Fruit fly (Drosophila melanogaster): ENCODE measurements around the gene CG4073.

CG4073 gene

dm6 chr3R:10688835-10689234, 25.8 kb upstream of the CG4073 start (continued):
- TF ChIP-seq jigr1 (GFP tag; IDR thresholded peaks at IDR 0.05) (no peak), CG2120 (GFP tag; optimal IDR thresholded peaks at IDR 0.05) (peak; percentile 79), Abd-B (GFP tag; optimal IDR thresholded peaks at IDR 0.05) (peak; percentile 41), klu (GFP tag; IDR thresholded peaks at IDR 0.05) (0 out of 2 replicates have a peak, but pooled peaks have one; percentile 11), GATAe (GFP tag; conservative IDR thresholded peaks at IDR 0.05) (0 out of 2 replicates have a peak, but pooled peaks have one; percentile 18), CG7963 (GFP tag; IDR thresholded peaks at IDR 0.05; ENCODE audit: partially characterized antibody) (no peak), MBD-R2 (GFP tag; IDR thresholded peaks at IDR 0.05) (peak; percentile 40; the same call in 1 of the 2 replicates), CG2712 (tag; optimal IDR thresholded peaks at IDR 0.05) (peak; percentile 64)

dm6 chr3R:10696371-10696777, 18.2 kb upstream of the CG4073 start, which contains the start of the genes pug, CG14683 and CG46459:
pug (plus strand) TSS chr3R:10696534.
CG14683 (plus strand) TSS chr3R:10696647.
CG46459 (plus strand) TSS chr3R:10696647.
- TF ChIP-seq nmo (GFP tag; optimal IDR thresholded peaks at IDR 0.05) (peak; percentile 63), B-H2 (GFP tag; optimal IDR thresholded peaks at IDR 0.05) (peak; percentile 14), gcm2 (GFP tag; optimal IDR thresholded peaks at IDR 0.05) (no peak), pum (GFP tag; optimal IDR thresholded peaks at IDR 0.05) (peak; percentile 45), CG17802 (tag; optimal IDR thresholded peaks at IDR 0.05) (no peak), HLHmδ (GFP tag; optimal IDR thresholded peaks at IDR 0.05) (no peak), CG3847 (GFP tag; IDR thresholded peaks at IDR 0.05) (peak; percentile 33; the same call in 1 of the 2 replicates), HLH54F (GFP tag; optimal IDR thresholded peaks at IDR 0.05) (peak; percentile 48), zfh2 (GFP tag; optimal IDR thresholded peaks at IDR 0.05) (peak; percentile 60), crp (GFP tag; optimal IDR thresholded peaks at IDR 0.05) (peak in 1 of 2 experiments; percentile 65), Dbx (GFP tag; IDR thresholded peaks at IDR 0.05) (0 out of 3 replicates have a peak, but pooled peaks have one; percentile 53), CG1603 (tag; optimal IDR thresholded peaks at IDR 0.05) (peak; percentile 23), CG9797 (GFP tag; optimal IDR thresholded peaks at IDR 0.05) (no peak), Rfx (GFP tag; IDR thresholded peaks at IDR 0.05) (peak; percentile 63), Mad (GFP tag; optimal IDR thresholded peaks at IDR 0.05) (peak; percentile 41), CG17361 (GFP tag; IDR thresholded peaks at IDR 0.05) (no peak), dm (GFP tag; optimal IDR thresholded peaks at IDR 0.05) (peak; percentile 73), Dll (GFP tag; IDR thresholded peaks at IDR 0.05; ENCODE audit: partially characterized antibody) (peak; percentile 99), CG11695 (GFP tag; IDR thresholded peaks at IDR 0.05) (no peak), Atf6 (GFP tag; IDR thresholded peaks at IDR 0.05) (0 out of 2 replicates have a peak, but pooled peaks have one; percentile 20), Ets65A (GFP tag) (peak; percentile 67), CG9932 (GFP tag; IDR thresholded peaks at IDR 0.05) (peak; percentile 70), CoRest (tag; optimal IDR thresholded peaks at IDR 0.05) (peak; percentile 41), ind (GFP tag; optimal IDR thresholded peaks at IDR 0.05) (peak; percentile 43), CG13287 (GFP tag; IDR thresholded peaks at IDR 0.05; ENCODE audit: partially characterized antibody) (peak; percentile 99), CG15514 (GFP tag; optimal IDR thresholded peaks at IDR 0.05) (peak; percentile 22), CG18011 (GFP tag; optimal IDR thresholded peaks at IDR 0.05) (peak; percentile 2), Ets97D (GFP tag; optimal IDR thresholded peaks at IDR 0.05) (peak; percentile 80), E2f2 (GFP tag; IDR thresholded peaks at IDR 0.05) (peak; percentile 76), Hmx (GFP tag; optimal IDR thresholded peaks at IDR 0.05) (peak; percentile 10), wor (GFP tag; IDR thresholded peaks at IDR 0.05) (no peak), CG31441 (GFP tag; IDR thresholded peaks at IDR 0.05) (no peak), prd (optimal IDR thresholded peaks at IDR 0.05) (no peak), prd (GFP tag; IDR thresholded peaks at IDR 0.05) (peak; percentile 48; the same call in 1 of the 3 replicates), CG12391 (tag; optimal IDR thresholded peaks at IDR 0.05) (peak; percentile 46), tna (GFP tag; IDR thresholded peaks at IDR 0.05; ENCODE audit: partially characterized antibody) (peak; percentile 93), HLH4C (GFP tag; IDR thresholded peaks at IDR 0.05; ENCODE audit: partially characterized antibody) (peak; percentile 95), Hmr (GFP tag; optimal IDR thresholded peaks at IDR 0.05) (peak; percentile 6), CG9876 (GFP tag; optimal IDR thresholded peaks at IDR 0.05) (peak; percentile 27), CG43689 (GFP tag; IDR thresholded peaks at IDR 0.05) (no peak), Ptx1 (GFP tag; IDR thresholded peaks at IDR 0.05) (0 out of 2 replicates have a peak, but pooled peaks have one; percentile 12), Hsf (GFP tag; optimal IDR thresholded peaks at IDR 0.05) (peak; percentile 41)
